Worm (Caenorhabditis elegans) whole organism, late embryonic: ENCODE results near the gene srz-10.

Experiments used
- C08G9.2 ChIP-seq: sonication (generic microtip); optimal IDR thresholded peaks from 2 replicates; lab custom pipeline; 2016; ENCODE audit warnings: mild to moderate bottlenecking, missing genetic modification characterization, moderate library complexity, missing compliant biosample characterization
- K02D7.2 ChIP-seq: sonication (generic microtip); optimal IDR thresholded peaks from 2 replicates; lab custom pipeline; 2017; ENCODE audit warnings: mild to moderate bottlenecking, missing genetic modification characterization, missing compliant biosample characterization
- K09A11.1 ChIP-seq: sonication (generic microtip); optimal IDR thresholded peaks from 2 replicates; lab custom pipeline; 2017; ENCODE audit warnings: antibody characterized with exemption, mild to moderate bottlenecking, missing genetic modification characterization, missing compliant biosample characterization; ENCODE audit not compliant: insufficient read depth
- T23F11.4 ChIP-seq: fragments of 200-800 bp; sonication (Bioruptor generic); optimal IDR thresholded peaks from 2 replicates; lab custom pipeline; 2018; ENCODE audit warnings: mild to moderate bottlenecking, missing genetic modification characterization, missing compliant biosample characterization
- ahr-1 ChIP-seq: sonication (generic microtip); optimal IDR thresholded peaks from 2 replicates; lab custom pipeline; 2016; ENCODE audit warnings: missing genetic modification characterization, missing compliant biosample characterization
- ama-1 ChIP-seq: fragments of 150-350 bp; optimal IDR thresholded peaks from 2 replicates; lab custom pipeline; 2014
- ceh-14 ChIP-seq: sonication (generic microtip); optimal IDR thresholded peaks from 2 replicates; lab custom pipeline; 2016; ENCODE audit warnings: missing genotype, missing genetic modification characterization, missing compliant biosample characterization
- ceh-19 ChIP-seq: fragments of 200-800 bp; sonication (Bioruptor generic); optimal IDR thresholded peaks from 2 replicates; lab custom pipeline; 2018; ENCODE audit warnings: mild to moderate bottlenecking, missing genetic modification characterization, missing compliant biosample characterization
- ceh-30 ChIP-seq: fragments of 150-350 bp; optimal IDR thresholded peaks from 2 replicates; lab custom pipeline; 2014; ENCODE audit warnings: missing biosample characterization, missing genetic modification characterization
- ceh-34 ChIP-seq: sonication (generic microtip); optimal IDR thresholded peaks from 2 replicates; lab custom pipeline; 2016; ENCODE audit warnings: mild to moderate bottlenecking, missing genetic modification characterization, missing compliant biosample characterization
- ceh-45 ChIP-seq: fragments of 200-800 bp; sonication (Bioruptor generic); IDR thresholded peaks from 2 replicates; pipeline ENCODE4 v1.3.6; 2022; ENCODE audit warnings: missing genetic modification reagents, missing genetic modification characterization, missing compliant biosample characterization
- ceh-48 ChIP-seq: sonication (generic microtip); optimal IDR thresholded peaks from 2 replicates; lab custom pipeline; 2016; ENCODE audit warnings: missing genetic modification characterization, inconsistent platforms, missing compliant biosample characterization
- ceh-9 ChIP-seq: sonication (generic microtip); optimal IDR thresholded peaks from 2 replicates; lab custom pipeline; 2016; ENCODE audit warnings: mild to moderate bottlenecking, missing genetic modification characterization, inconsistent platforms, missing compliant biosample characterization
- elt-2 ChIP-seq: sonication (generic microtip); optimal IDR thresholded peaks from 2 replicates; lab custom pipeline; 2016; ENCODE audit warnings: missing genetic modification reagents, missing genetic modification characterization, missing compliant biosample characterization
- elt-4 ChIP-seq: sonication (generic microtip); optimal IDR thresholded peaks from 2 replicates; lab custom pipeline; 2016; ENCODE audit warnings: missing genetic modification characterization, missing compliant biosample characterization
- ets-4 ChIP-seq: sonication (generic microtip); optimal IDR thresholded peaks from 2 replicates; lab custom pipeline; 2016; ENCODE audit warnings: missing genetic modification characterization, missing compliant biosample characterization
- fax-1 ChIP-seq: sonication (generic microtip); optimal IDR thresholded peaks from 2 replicates; lab custom pipeline; 2016; ENCODE audit warnings: missing genotype, missing genetic modification characterization, missing compliant biosample characterization
- fkh-10 ChIP-seq: fragments of 150-350 bp; optimal IDR thresholded peaks from 2 replicates; lab custom pipeline; 2014; ENCODE audit warnings: missing biosample characterization, missing genetic modification reagents, missing genetic modification characterization
- fkh-6 ChIP-seq: sonication (generic microtip); optimal IDR thresholded peaks from 2 replicates; lab custom pipeline; 2016; ENCODE audit warnings: missing genetic modification characterization, missing compliant biosample characterization
- hlh-13 ChIP-seq: fragments of 200-800 bp; sonication (Bioruptor generic); optimal IDR thresholded peaks from 2 replicates; lab custom pipeline; 2018; ENCODE audit warnings: mild to moderate bottlenecking, missing genetic modification characterization, missing compliant biosample characterization
- hlh-6 ChIP-seq: sonication (generic microtip); optimal IDR thresholded peaks from 2 replicates; lab custom pipeline; 2016; ENCODE audit warnings: missing genotype, missing genetic modification characterization, missing compliant biosample characterization
- hlh-8 ChIP-seq: sonication (generic microtip); optimal IDR thresholded peaks from 2 replicates; lab custom pipeline; 2016; ENCODE audit warnings: missing genotype, missing genetic modification characterization, missing compliant biosample characterization
- lim-6 ChIP-seq: sonication (generic microtip); optimal IDR thresholded peaks from 2 replicates; lab custom pipeline; 2016; ENCODE audit warnings: missing genetic modification characterization, missing compliant biosample characterization
- lin-11 ChIP-seq: fragments of 200-800 bp; sonication (Bioruptor generic); optimal IDR thresholded peaks from 2 replicates; lab custom pipeline; 2018; ENCODE audit warnings: mild to moderate bottlenecking, missing genetic modification characterization, missing compliant biosample characterization
- madf-2 ChIP-seq: sonication (generic microtip); optimal IDR thresholded peaks from 2 replicates; lab custom pipeline; 2017; ENCODE audit warnings: missing genetic modification characterization, missing compliant biosample characterization
- nfya-1 ChIP-seq: sonication (generic microtip); optimal IDR thresholded peaks from 2 replicates; lab custom pipeline; 2017; ENCODE audit warnings: missing genetic modification characterization, mild to moderate bottlenecking, missing compliant biosample characterization, antibody characterized with exemption, moderate library complexity
- nhr-11 ChIP-seq: fragments of 150-350 bp; optimal IDR thresholded peaks from 2 replicates; lab custom pipeline; 2014; ENCODE audit warnings: missing biosample characterization, missing genetic modification characterization
- nhr-232 ChIP-seq: sonication (generic microtip); optimal IDR thresholded peaks from 2 replicates; lab custom pipeline; 2016; ENCODE audit warnings: missing genetic modification characterization, missing compliant biosample characterization
- npax-4 ChIP-seq: sonication (generic microtip); optimal IDR thresholded peaks from 2 replicates; lab custom pipeline; 2016; ENCODE audit warnings: missing genetic modification characterization, missing compliant biosample characterization
- odd-2 ChIP-seq: sonication (generic microtip); optimal IDR thresholded peaks from 2 replicates; lab custom pipeline; 2017; ENCODE audit warnings: antibody characterized with exemption, mild to moderate bottlenecking, missing genetic modification characterization, missing compliant biosample characterization
- pax-1 ChIP-seq: fragments of 150-350 bp; optimal IDR thresholded peaks from 2 replicates; lab custom pipeline; 2014; ENCODE audit warnings: missing biosample characterization, missing genetic modification characterization
- pha-4 ChIP-seq: fragments of 150-350 bp; optimal IDR thresholded peaks from 2 replicates; lab custom pipeline; 2018; ENCODE audit warnings: missing biosample characterization, missing genetic modification reagents, missing genetic modification characterization
- pqm-1 ChIP-seq: sonication (generic microtip); optimal IDR thresholded peaks from 2 replicates; lab custom pipeline; 2016; ENCODE audit warnings: missing genetic modification characterization, missing compliant biosample characterization
- pros-1 ChIP-seq: fragments of 150-350 bp; optimal IDR thresholded peaks from 2 replicates; lab custom pipeline; 2014; ENCODE audit warnings: missing biosample characterization, missing genetic modification reagents, missing genetic modification characterization
- rnt-1 ChIP-seq: sonication (generic microtip); optimal IDR thresholded peaks from 2 replicates; lab custom pipeline; 2016; ENCODE audit warnings: missing genetic modification characterization, missing compliant biosample characterization
- sox-2 ChIP-seq: fragments of 200-800 bp; sonication (Bioruptor generic); IDR thresholded peaks from 2 replicates; pipeline ENCODE4 v1.3.6; 2022; ENCODE audit warnings: missing genetic modification reagents, missing genetic modification characterization, missing compliant biosample characterization
- sox-4 ChIP-seq: sonication (generic microtip); optimal IDR thresholded peaks from 2 replicates; lab custom pipeline; 2017; ENCODE audit warnings: mild to moderate bottlenecking, missing genetic modification characterization, inconsistent platforms, missing compliant biosample characterization
- tbx-2 ChIP-seq: sonication (generic microtip); optimal IDR thresholded peaks from 2 replicates; lab custom pipeline; 2016; ENCODE audit warnings: missing genetic modification characterization, missing compliant biosample characterization
- tbx-7 ChIP-seq: sonication (generic microtip); optimal IDR thresholded peaks from 2 replicates; lab custom pipeline; 2016; ENCODE audit warnings: missing genotype, missing genetic modification characterization, missing compliant biosample characterization
- ttx-3 ChIP-seq: sonication (generic microtip); optimal IDR thresholded peaks from 2 replicates; lab custom pipeline; 2016; ENCODE audit warnings: missing genetic modification reagents, missing genetic modification characterization, missing compliant biosample characterization
- unc-3 ChIP-seq, 2 experiments: fragments of 200-800 bp in 1 of 2; sonication (Bioruptor generic) in 1 of 2; sonication (generic microtip) in 1 of 2; conservative IDR thresholded peaks in 1 of 2; optimal IDR thresholded peaks in 1 of 2; 2 replicates each; pipeline versions ENCODE4 v1.3.6 to Lab custom; 2016 to 2022; ENCODE audit warnings: missing compliant biosample characterization in 2 of 2, missing genetic modification characterization in 2 of 2, missing genetic modification reagents in 1 of 2
- unc-42 ChIP-seq: sonication (generic microtip); optimal IDR thresholded peaks from 2 replicates; lab custom pipeline; 2016; ENCODE audit warnings: missing genotype, missing genetic modification characterization, missing compliant biosample characterization
- unc-86 ChIP-seq: sonication (generic microtip); optimal IDR thresholded peaks from 2 replicates; lab custom pipeline; 2016; ENCODE audit warnings: missing genetic modification characterization, missing compliant biosample characterization
- zip-5 ChIP-seq: sonication (generic microtip); optimal IDR thresholded peaks from 2 replicates; lab custom pipeline; 2016; ENCODE audit warnings: missing genetic modification characterization, missing compliant biosample characterization
- ztf-16 ChIP-seq: sonication (generic microtip); optimal IDR thresholded peaks from 2 replicates; lab custom pipeline; 2017; ENCODE audit warnings: missing genetic modification characterization, missing compliant biosample characterization

The srz-10 gene

ce11 chrV:15309011-15309410, at the start of gene srz-10:
srz-10 (minus strand) TSS chrV:15309098.
- no peak for TF ChIP-seq unc-86 (tag; lab: Kevin White, UChicago)
- no peak for TF ChIP-seq ama-1 (lab: Kevin White, UChicago)
- TF ChIP-seq sox-2 = no peak
- TF ChIP-seq tbx-7 = no peak
- no peak for TF ChIP-seq nfya-1 (tag; lab: Kevin White, UChicago)
- TF ChIP-seq nhr-232 (tag; lab: Kevin White, UChicago) = no peak
- no peak for TF ChIP-seq elt-2 (tag; lab: Kevin White, UChicago)
- no peak for TF ChIP-seq ets-4 (tag; lab: Kevin White, UChicago)
- no peak for TF ChIP-seq npax-4
- TF ChIP-seq hlh-8 (tag; lab: Kevin White, UChicago) = no peak
- no peak for TF ChIP-seq pha-4 (tag; lab: Kevin White, UChicago)
- TF ChIP-seq madf-2 = no peak

DNA sequence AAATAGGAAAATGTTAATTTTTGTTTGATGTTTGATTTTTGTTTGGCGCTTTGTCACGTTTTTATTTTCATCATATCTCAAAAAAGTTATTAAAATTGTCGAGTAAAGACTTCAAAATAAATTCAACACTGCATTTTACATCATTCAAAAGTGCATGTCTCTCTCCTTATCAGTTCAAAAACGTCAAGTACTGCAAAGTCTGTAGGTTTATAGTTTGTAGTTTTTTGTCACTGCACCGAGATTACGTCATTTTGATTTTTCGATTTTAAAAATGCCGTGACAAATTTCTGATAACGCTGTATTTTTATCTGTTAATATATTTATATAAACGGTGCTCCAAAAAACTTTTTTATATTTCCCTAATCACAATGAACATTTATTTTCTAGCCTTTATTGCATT, 45.8 kb upstream of the srz-10 start, which contains the start of gene C29F3.7:
TSS of gene C29F3.7 (plus strand) at position 254 of the 400 bp plus-strand sequence.
- TF ChIP-seq pha-4 (tag; lab: Kevin White, UChicago) = no peak
- peak; percentile 62 for TF ChIP-seq elt-2 (tag; lab: Kevin White, UChicago)

DNA sequence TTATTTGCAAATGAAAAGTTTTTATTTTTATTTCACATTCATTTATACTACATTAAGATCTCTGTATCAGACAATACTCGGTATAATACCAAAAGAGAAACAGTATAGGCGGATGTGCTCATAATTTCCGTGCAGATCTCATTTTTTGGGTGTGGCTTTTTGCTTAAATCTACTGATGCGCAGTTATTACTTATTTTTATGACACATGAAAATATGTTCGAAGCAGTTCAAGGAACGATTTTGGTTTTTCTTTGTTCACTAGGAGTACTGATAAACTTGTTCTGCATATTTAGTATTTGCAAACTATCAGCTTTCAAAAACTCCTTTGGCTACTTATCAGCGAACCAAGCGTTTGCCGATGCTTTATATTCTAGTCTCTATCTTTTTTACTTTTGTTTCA, 43.5 kb upstream of the srz-10 start, which contains the start of gene srx-58:
TSS of gene srx-58 (plus strand) at position 301 of the 400 bp plus-strand sequence.
- TF ChIP-seq tbx-7 = no peak
- TF ChIP-seq sox-4 (tag; lab: Kevin White, UChicago) = no peak
- no peak for TF ChIP-seq K09A11.1 (tag; lab: Kevin White, UChicago)
- TF ChIP-seq ztf-16 (tag; lab: Kevin White, UChicago) = no peak
- no peak for TF ChIP-seq ttx-3 (tag; lab: Kevin White, UChicago)
- no peak for TF ChIP-seq hlh-6 (tag; lab: Kevin White, UChicago)
- no peak for TF ChIP-seq madf-2
- TF ChIP-seq fkh-6 (tag; lab: Kevin White, UChicago) = no peak
- no peak for TF ChIP-seq lin-11 (tag; lab: Kevin White, UChicago)
- TF ChIP-seq hlh-13 (GFP tag; lab: Kevin White, UChicago) = no peak
- no peak for TF ChIP-seq elt-2 (tag; lab: Kevin White, UChicago)
- no peak for TF ChIP-seq pax-1
- no peak for TF ChIP-seq ceh-19 (GFP tag; lab: Kevin White, UChicago)
- TF ChIP-seq K02D7.2 = no peak
- no peak for TF ChIP-seq ets-4 (tag; lab: Kevin White, UChicago)
- TF ChIP-seq pqm-1 (tag; lab: Kevin White, UChicago) = no peak
- TF ChIP-seq C08G9.2 (tag; lab: Kevin White, UChicago) = no peak
- TF ChIP-seq ceh-30 (tag; lab: Kevin White, UChicago) = no peak
- no peak for TF ChIP-seq unc-42 (tag; lab: Kevin White, UChicago)
- no peak for TF ChIP-seq lim-6 (tag; lab: Kevin White, UChicago)

DNA sequence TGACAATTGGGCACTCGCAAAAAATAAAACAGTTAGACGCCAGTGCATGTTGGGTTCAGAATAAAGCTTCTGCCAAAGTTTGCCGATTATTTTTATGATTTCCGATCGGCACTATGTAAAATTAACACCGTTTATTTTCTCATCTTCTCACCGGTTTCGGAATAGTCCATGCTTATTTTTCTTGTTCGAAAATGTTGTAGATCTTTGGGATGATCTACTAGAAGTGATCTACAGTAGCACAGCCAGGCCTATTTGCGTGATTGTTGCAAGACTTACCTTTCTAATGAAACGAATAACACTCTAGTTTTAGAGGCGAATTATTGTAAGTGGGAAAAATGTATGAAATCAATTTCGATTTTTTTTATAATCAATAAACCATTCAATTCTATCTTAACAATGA, 41.7 kb upstream of the srz-10 start, which contains the start of gene clec-231:
TSS of gene clec-231 (minus strand) at position 101 of the 400 bp plus-strand sequence.
- no peak for TF ChIP-seq ceh-34 (tag; lab: Kevin White, UChicago)
- no peak for TF ChIP-seq fax-1 (tag; lab: Kevin White, UChicago)
- TF ChIP-seq elt-4 (tag; lab: Kevin White, UChicago) = no peak
- TF ChIP-seq rnt-1 = no peak
- TF ChIP-seq ahr-1 (tag; lab: Kevin White, UChicago) = no peak
- TF ChIP-seq tbx-2 (tag; lab: Kevin White, UChicago) = no peak
- TF ChIP-seq, all 69 proteins: peak for 0

DNA sequence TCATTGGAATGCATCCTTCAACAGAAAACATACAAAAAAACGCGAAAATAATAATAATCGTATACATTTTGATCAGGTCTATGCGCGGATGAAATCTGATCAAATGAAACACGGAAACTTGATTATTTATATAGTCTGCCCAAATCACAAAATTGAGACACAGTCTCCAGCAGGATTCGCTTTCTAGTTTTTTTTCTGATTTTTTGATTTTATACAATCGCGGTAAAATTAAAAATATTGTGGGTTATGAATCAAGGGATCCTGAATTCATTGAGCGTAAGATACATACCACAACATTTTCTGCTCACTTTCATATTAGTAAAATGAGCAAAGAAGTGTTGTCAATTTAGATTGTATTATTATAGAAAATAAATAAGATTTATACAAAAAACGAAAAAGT, 40.1 kb upstream of the srz-10 start, which contains the start of gene clec-230:
TSS of gene clec-230 (minus strand) at position 101 of the 400 bp plus-strand sequence.
- no peak for TF ChIP-seq T23F11.4 (GFP tag; lab: Kevin White, UChicago)
- TF ChIP-seq ceh-45 (GFP tag; lab: Robert Waterston, UW) = no peak
- TF ChIP-seq pax-1 = no peak
- no peak for TF ChIP-seq ceh-14
- TF ChIP-seq hlh-8 (tag; lab: Kevin White, UChicago) = no peak
- TF ChIP-seq tbx-2 (tag; lab: Kevin White, UChicago) = no peak
- TF ChIP-seq ceh-9 = no peak
- no peak for TF ChIP-seq tbx-7
- TF ChIP-seq pros-1 (tag; lab: Kevin White, UChicago) = no peak
- TF ChIP-seq unc-3 (GFP tag; conservative IDR thresholded peaks at IDR 0.05; lab: Robert Waterston, UW) = no peak
- no peak for TF ChIP-seq unc-3 (tag; optimal IDR thresholded peaks at IDR 0.05; lab: Kevin White, UChicago)
- TF ChIP-seq ceh-30 (tag; lab: Kevin White, UChicago) = no peak
- TF ChIP-seq ceh-48 (tag; lab: Kevin White, UChicago) = no peak
- no peak for TF ChIP-seq odd-2 (tag; lab: Kevin White, UChicago)
- no peak for TF ChIP-seq nhr-11 (tag; lab: Kevin White, UChicago)
- no peak for TF ChIP-seq ahr-1 (tag; lab: Kevin White, UChicago)
- no peak for TF ChIP-seq elt-4 (tag; lab: Kevin White, UChicago)
- TF ChIP-seq fkh-10 = no peak
- TF ChIP-seq ztf-16 (tag; lab: Kevin White, UChicago) = no peak
- TF ChIP-seq zip-5 = no peak
